Worm (Caenorhabditis elegans): ENCODE measurements around the gene F14D2.11.

ce11 chrII:3349820-3350291 lies 8.0 kb upstream of the F14D2.11 start, which contains the start of gene F14D2.8:
- TF ChIP-seq nhr-76 (tag; optimal IDR thresholded peaks at IDR 0.05) (no peak), sptf-1 (tag; optimal IDR thresholded peaks at IDR 0.05) (no peak), sem-2 (GFP tag; optimal IDR thresholded peaks at IDR 0.05) (no peak), lin-13 (tag; optimal IDR thresholded peaks at IDR 0.05) (no peak), nhr-237 (tag; optimal IDR thresholded peaks at IDR 0.05) (no peak), unc-62 (GFP tag; optimal IDR thresholded peaks at IDR 0.05) (no peak), M03D4.4 (tag; optimal IDR thresholded peaks at IDR 0.05) (no peak), elt-1 (tag; optimal IDR thresholded peaks at IDR 0.05; ENCODE audit: borderline replicate concordance, insufficient read depth) (no peak), zip-8 (tag; optimal IDR thresholded peaks at IDR 0.05) (no peak)

All from whole organism, mixed stage, embryonic.